Worm (Caenorhabditis elegans) whole organism, early embryonic: ENCODE measurements around the gene ZK84.1.
A peak's percentile ranks its signal among the peaks of the same experiment; 100 is the strongest.

Source experiments
- B0310.2 ChIP-seq: sonication (generic microtip); optimal IDR thresholded peaks from 2 replicates; lab custom pipeline; 2016; ENCODE audit warnings: mild to moderate bottlenecking, missing genetic modification characterization, missing compliant biosample characterization
- F13C5.2 ChIP-seq: sonication (generic microtip); optimal IDR thresholded peaks from 2 replicates; lab custom pipeline; 2017; ENCODE audit warnings: mild to moderate bottlenecking, missing genetic modification characterization, inconsistent platforms, missing compliant biosample characterization
- ama-1 ChIP-seq: fragments of 150-350 bp; optimal IDR thresholded peaks from 2 replicates; lab custom pipeline; 2014
- ceh-13 ChIP-seq: fragments of 200-800 bp; sonication (Bioruptor generic); optimal IDR thresholded peaks from 2 replicates; lab custom pipeline; 2018; ENCODE audit warnings: mild to moderate bottlenecking, missing genetic modification characterization, missing compliant biosample characterization
- ceh-36 ChIP-seq: sonication (generic microtip); optimal IDR thresholded peaks from 2 replicates; lab custom pipeline; 2016; ENCODE audit warnings: missing genetic modification characterization, inconsistent platforms, missing compliant biosample characterization
- ets-7 ChIP-seq: sonication (generic microtip); optimal IDR thresholded peaks from 2 replicates; lab custom pipeline; 2016; ENCODE audit warnings: missing genotype, missing genetic modification characterization, missing compliant biosample characterization
- flt-1 ChIP-seq: fragments of 200-800 bp; sonication (Bioruptor generic); IDR thresholded peaks from 2 replicates; pipeline ENCODE4 v1.3.6; 2022; ENCODE audit warnings: missing genetic modification characterization, missing compliant biosample characterization
- hmbx-1 ChIP-seq: sonication (generic microtip); optimal IDR thresholded peaks from 2 replicates; lab custom pipeline; 2016; ENCODE audit warnings: mild to moderate bottlenecking, missing genetic modification characterization, missing compliant biosample characterization
- hmg-4 ChIP-seq: fragments of 200-800 bp; sonication (Bioruptor generic); optimal IDR thresholded peaks from 2 replicates; lab custom pipeline; 2018; ENCODE audit warnings: mild to moderate bottlenecking, missing genetic modification characterization, missing compliant biosample characterization
- hnd-1 ChIP-seq: sonication (generic microtip); optimal IDR thresholded peaks from 2 replicates; lab custom pipeline; 2016; ENCODE audit warnings: missing genetic modification characterization, missing compliant biosample characterization
- pes-1 ChIP-seq: fragments of 200-800 bp; sonication (Bioruptor generic); IDR thresholded peaks from 2 replicates; pipeline ENCODE4 v1.3.6; 2022; ENCODE audit warnings: missing genetic modification reagents, missing genetic modification characterization, missing compliant biosample characterization
- scrt-1 ChIP-seq: fragments of 200-800 bp; sonication (Bioruptor generic); IDR thresholded peaks from 2 replicates; pipeline ENCODE4 v1.3.6; 2022; ENCODE audit warnings: missing genetic modification characterization, missing compliant biosample characterization
- sea-1 ChIP-seq: fragments of 200-800 bp; sonication (Bioruptor generic); conservative IDR thresholded peaks from 2 replicates; pipeline ENCODE4 v1.3.6; 2022; ENCODE audit warnings: missing genetic modification characterization, missing compliant biosample characterization
- tbx-11 ChIP-seq: fragments of 200-800 bp; sonication (Bioruptor generic); IDR thresholded peaks from 2 replicates; pipeline ENCODE4 v1.3.6; 2022; ENCODE audit warnings: missing genetic modification characterization, missing compliant biosample characterization
- tbx-37 ChIP-seq: fragments of 200-800 bp; sonication (Bioruptor generic); conservative IDR thresholded peaks from 2 replicates; pipeline ENCODE4 v1.3.6; 2022; ENCODE audit warnings: missing genetic modification reagents, missing genetic modification characterization, missing compliant biosample characterization
- tra-4 ChIP-seq: sonication (generic microtip); optimal IDR thresholded peaks from 2 replicates; lab custom pipeline; 2017; ENCODE audit warnings: missing genetic modification characterization, missing compliant biosample characterization

The ZK84.1 gene

DNA sequence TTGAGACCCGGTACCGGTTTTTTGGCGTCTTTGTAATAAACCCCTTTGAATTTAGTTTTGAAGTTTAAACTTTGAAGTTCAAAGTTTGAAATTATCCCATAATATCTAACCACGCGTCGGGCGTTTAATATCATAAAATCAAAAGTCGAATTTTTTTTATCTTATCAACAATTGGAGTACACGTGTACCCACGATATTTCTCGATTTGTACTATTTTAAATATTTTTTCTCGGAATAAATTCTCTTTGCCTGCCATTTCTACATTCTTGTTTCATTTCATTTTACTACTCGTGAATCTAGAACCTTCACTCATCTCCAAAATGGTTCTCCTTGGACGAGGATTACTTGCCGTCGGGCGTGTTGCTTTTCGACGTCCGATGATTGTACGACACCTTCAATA lies 29.7 kb downstream of the ZK84.1 start, which contains the start of gene gldc-1:
TSS of gene gldc-1 (plus strand) at position 301 of the 400 bp plus-strand sequence.
- TF ChIP-seq ceh-13 (GFP tag; lab: Kevin White, UChicago), result no peak
- TF ChIP-seq tbx-37 (GFP tag; lab: Robert Waterston, UW), result no peak
- no peak for TF ChIP-seq pes-1
- no peak for TF ChIP-seq ets-7 (tag; lab: Kevin White, UChicago)
- TF ChIP-seq ceh-36 (tag; lab: Kevin White, UChicago), result no peak
- TF ChIP-seq tbx-11 (GFP tag; lab: Robert Waterston, UW), result no peak
- TF ChIP-seq sea-1 (GFP tag; lab: Robert Waterston, UW), result no peak
- TF ChIP-seq hmbx-1, result no peak
- TF ChIP-seq B0310.2 (tag; lab: Kevin White, UChicago), result no peak
- TF ChIP-seq ama-1 (lab: Kevin White, UChicago), result no peak
- no peak for TF ChIP-seq scrt-1 (GFP tag; lab: Robert Waterston, UW)
- no peak for TF ChIP-seq tra-4 (tag; lab: Kevin White, UChicago)

DNA sequence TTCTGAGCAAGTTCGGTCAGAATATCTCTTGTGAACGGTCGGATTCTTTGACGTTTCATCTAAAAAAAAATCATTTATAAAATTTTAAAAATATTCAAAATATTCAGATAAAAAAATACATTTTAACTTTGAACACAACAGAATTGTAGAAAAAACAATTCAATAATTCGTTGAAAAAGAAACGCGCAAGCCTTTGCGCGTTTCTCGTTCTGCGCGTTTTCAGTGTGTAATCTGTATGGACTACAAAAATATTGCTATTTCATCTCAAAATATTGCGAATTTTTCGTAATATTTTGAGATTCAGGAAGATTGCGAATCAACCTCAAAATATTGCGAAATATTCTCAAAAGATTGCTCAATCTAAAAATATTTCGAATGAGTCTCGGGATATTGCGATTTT lies 35.5 kb downstream of the ZK84.1 start, which contains the start of gene R12C12.7:
TSS of gene R12C12.7 (minus strand) at position 59 of the 400 bp plus-strand sequence.
- TF ChIP-seq F13C5.2 (peak; percentile 9), ceh-36 (tag; lab: Kevin White, UChicago) (no peak), tbx-11 (GFP tag; lab: Robert Waterston, UW) (0 out of 2 replicates have a peak, but pooled peaks have one; percentile 26), hnd-1 (tag; lab: Kevin White, UChicago) (no peak)

DNA sequence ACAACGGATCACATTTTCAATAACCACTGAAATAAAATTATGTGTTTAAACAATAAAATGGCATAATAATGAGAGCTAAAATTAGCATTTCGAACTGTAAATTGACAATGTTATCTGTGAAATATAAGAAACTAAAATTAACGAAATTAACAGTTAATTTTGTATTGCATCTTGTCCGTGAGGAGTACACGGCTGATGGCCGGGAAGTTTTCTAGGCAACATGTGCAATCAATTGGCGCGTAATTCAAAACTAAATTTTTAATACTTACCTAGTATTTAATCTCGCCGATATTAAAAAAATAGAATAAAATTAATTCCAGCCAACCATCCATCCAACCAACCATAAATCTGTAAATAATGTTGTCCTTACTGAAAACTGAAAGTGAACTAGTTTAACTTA lies 41.0 kb downstream of the ZK84.1 start:
- TF ChIP-seq hmbx-1 (no peak), tbx-37 (GFP tag; lab: Robert Waterston, UW) (peak; percentile 91)

DNA sequence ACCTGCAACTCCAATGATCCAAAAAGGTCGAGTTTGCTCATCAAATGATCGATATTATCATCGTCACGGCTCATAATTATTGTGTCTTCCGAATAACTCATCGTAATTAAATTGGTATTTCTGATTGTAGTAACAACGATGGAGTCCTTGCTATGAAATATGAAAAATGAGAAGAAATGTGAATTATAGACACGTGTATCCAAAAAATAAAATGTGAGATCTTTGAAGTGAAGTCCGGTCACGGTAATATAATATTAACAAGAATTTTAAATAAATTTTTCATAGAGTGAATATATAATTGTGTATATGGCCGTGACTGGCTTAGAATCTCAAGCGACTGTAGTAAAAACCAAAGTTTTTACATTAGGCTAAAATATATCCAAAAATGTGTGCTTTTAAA lies 46.6 kb downstream of the ZK84.1 start, which contains the start of gene H12I13.1:
TSS of gene H12I13.1 (minus strand) at position 101 of the 400 bp plus-strand sequence.
- no peak for TF ChIP-seq hmg-4
- no peak for TF ChIP-seq ets-7 (tag; lab: Kevin White, UChicago)
- TF ChIP-seq ama-1 (lab: Kevin White, UChicago), result no peak
- no peak for TF ChIP-seq hnd-1 (tag; lab: Kevin White, UChicago)
- TF ChIP-seq pes-1, result no peak
- no peak for TF ChIP-seq B0310.2 (tag; lab: Kevin White, UChicago)
- no peak for TF ChIP-seq F13C5.2
- TF ChIP-seq ceh-13 (GFP tag; lab: Kevin White, UChicago), result no peak
- TF ChIP-seq ceh-36 (tag; lab: Kevin White, UChicago), result no peak
- TF ChIP-seq tra-4 (tag; lab: Kevin White, UChicago), result no peak
- TF ChIP-seq flt-1 (GFP tag; lab: Robert Waterston, UW), result no peak
- TF ChIP-seq sea-1 (GFP tag; lab: Robert Waterston, UW), result no peak
- TF ChIP-seq tbx-37 (GFP tag; lab: Robert Waterston, UW), result no peak
